Fruit fly (Drosophila melanogaster): Measurements from ENCODE around the gene Rab11.
A peak's percentile ranks its signal among the peaks of the same experiment; 100 is the strongest.

Rab11 gene

DNA sequence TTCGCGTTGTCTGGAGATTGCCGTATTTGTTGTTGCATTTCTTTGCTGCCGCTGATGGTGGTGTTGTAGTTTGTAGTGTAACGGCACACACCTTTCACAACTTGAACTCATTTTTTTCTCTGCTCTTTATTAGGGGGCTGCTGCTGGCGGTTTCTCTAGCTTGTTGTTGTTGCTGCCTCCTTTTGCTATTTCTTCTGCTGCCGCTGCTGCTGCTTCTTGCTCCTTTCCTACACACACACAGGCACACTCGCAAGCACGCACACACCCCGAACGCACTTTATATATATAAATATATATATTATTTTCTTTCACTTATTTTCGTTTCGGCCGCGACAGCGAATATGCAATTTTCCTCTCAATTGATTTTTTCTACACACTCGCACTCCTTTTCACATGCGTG is 14.0 kb upstream of the Rab11 start:
- TF ChIP-seq h (optimal IDR thresholded peaks at IDR 0.05) (no peak), insv (optimal IDR thresholded peaks at IDR 0.05) (no peak), Myc (optimal IDR thresholded peaks at IDR 0.05) (no peak), Sin3A (optimal IDR thresholded peaks at IDR 0.05) (no peak), ttk (optimal IDR thresholded peaks at IDR 0.05) (no peak), psq (optimal IDR thresholded peaks at IDR 0.05) (no peak)

DNA sequence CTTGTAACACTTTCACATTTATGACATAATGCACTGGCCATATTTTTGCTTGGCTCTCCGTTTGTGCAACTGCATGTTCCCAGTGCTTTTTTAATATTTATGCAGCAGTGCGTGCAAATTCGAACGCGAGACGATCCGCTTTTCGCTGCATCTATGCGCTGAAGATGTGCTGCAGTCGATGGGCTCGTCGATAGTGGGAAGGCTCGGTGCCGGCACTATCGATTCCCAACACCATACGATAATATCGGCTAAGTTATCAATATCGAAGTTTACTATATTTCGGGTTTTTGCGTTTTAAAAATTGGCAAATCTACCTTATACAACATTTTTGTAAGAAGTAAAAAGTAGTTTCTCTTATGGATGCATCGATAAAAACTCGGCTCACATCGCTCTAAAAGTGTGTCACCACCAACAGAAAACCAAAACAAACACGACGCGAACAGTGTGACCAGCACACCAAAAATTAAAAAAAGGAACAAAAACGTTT is 13.5 kb upstream of the Rab11 start, which contains the start of gene RhoGAP93B:
Gene RhoGAP93B (minus strand): TSS at position 197 of the 487 bp plus-strand sequence.
- TF ChIP-seq Myc (optimal IDR thresholded peaks at IDR 0.05) (no peak), psq (optimal IDR thresholded peaks at IDR 0.05) (no peak), insv (optimal IDR thresholded peaks at IDR 0.05) (no peak), ttk (optimal IDR thresholded peaks at IDR 0.05) (no peak), h (optimal IDR thresholded peaks at IDR 0.05) (no peak), Sin3A (optimal IDR thresholded peaks at IDR 0.05) (no peak)

DNA sequence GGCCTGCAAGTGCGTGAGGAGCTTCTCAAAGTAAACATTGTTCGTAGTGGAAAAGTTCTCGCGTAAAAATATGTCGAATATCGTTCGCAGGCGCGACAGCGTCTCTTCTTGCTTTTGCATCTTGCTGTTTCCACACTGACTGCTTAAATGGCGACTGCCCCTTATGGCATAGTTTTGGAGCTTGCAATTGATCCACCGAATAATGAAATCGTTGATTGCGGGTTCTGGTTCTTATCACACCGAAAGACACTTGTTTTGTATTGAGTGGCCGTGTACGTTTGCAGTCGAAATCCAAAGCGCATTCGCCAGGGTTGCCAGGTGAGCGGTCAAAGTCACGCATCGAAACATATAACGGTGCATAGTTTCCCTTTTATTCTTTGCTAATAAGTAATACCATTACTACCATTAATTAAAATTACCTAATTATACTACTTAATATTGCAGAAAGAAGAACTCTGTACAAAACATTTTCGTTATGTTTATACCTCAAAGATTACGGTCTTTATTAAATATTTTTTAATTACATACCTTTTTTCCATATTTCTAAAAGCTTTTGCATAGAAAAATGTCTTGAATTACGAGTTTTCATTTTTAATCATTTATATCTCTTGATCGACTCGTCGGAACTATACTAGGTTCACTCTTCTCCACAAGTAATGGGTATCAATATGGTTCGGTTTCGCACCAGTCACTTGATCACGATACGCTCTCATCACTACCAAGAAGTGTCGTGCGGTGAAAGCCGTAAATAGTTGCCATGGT is 9.6 kb upstream of the Rab11 start, which contains the start of the genes CG7044 and Tbc1d22:
Gene CG7044 (minus strand): TSS at position 266 of the 762 bp plus-strand sequence.
Gene Tbc1d22 (plus strand): TSS at position 747 of the 762 bp plus-strand sequence.
- TF ChIP-seq insv (optimal IDR thresholded peaks at IDR 0.05) (no peak), Sin3A (optimal IDR thresholded peaks at IDR 0.05) (peak; percentile 87)

DNA sequence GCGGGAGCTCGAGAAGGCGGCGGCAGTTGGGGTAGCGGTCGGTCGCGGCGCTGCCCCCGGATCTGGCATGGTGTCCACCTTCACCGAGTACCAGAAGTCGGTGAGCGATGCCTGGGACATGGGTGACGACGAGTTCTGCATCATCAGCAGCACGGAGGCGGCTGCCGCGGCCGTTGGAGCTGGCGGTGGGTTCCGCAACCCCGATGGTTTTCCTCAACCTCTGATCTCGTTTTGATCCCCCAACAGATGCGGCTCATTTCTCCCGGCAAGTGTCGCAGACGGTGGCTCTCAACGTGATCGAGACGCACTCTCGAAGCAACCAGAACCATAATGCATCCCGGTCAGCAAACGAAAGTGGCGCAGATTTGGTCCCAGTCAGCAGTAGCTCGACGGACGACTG is 8.7 kb upstream of the Rab11 start:
- TF ChIP-seq Sin3A (optimal IDR thresholded peaks at IDR 0.05): no peak
- TF ChIP-seq Myc (optimal IDR thresholded peaks at IDR 0.05): no peak
- no peak for TF ChIP-seq ttk (optimal IDR thresholded peaks at IDR 0.05)
- no peak for TF ChIP-seq insv (optimal IDR thresholded peaks at IDR 0.05)
- TF ChIP-seq psq (optimal IDR thresholded peaks at IDR 0.05): no peak
- TF ChIP-seq h (optimal IDR thresholded peaks at IDR 0.05): no peak

DNA sequence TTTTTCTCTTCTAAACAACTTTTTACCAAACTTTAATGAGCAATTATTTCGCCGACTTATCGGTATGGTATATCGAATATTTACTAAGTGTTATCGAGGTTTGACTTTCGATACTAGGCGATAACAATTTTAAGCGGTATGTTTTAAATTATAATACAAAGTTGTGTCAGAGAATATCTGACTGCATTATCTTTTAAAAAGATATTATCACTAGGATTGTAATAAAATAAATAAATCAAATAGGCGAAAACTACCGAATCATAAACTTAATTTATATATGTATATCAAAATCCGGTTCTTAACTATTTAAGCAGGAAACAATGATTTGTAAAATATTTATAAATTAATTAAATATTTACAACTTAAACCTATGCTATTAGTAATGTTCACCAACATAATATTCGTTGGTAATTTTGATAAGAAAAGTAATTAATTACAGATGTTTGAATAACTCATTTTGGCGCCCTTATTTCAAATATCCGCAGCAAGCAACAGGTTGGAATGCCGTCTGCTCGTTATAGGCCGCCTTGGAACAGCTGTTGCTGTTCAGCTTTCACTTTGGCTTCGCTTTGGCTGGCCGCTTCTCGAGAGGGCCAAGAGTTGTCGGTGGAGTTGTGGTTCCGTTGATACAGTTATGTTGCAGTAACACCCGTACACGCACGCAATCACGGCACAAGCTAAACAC is 3.2 kb upstream of the Rab11 start, which contains the start of the genes Sec15 and rtet:
Gene Sec15 (minus strand): TSS at position 66 of the 685 bp plus-strand sequence.
Gene rtet (plus strand): TSS at position 540 of the 685 bp plus-strand sequence.
- TF ChIP-seq h (optimal IDR thresholded peaks at IDR 0.05) (no peak), psq (optimal IDR thresholded peaks at IDR 0.05) (peak; percentile 74), insv (optimal IDR thresholded peaks at IDR 0.05) (no peak), ttk (optimal IDR thresholded peaks at IDR 0.05) (no peak), Sin3A (optimal IDR thresholded peaks at IDR 0.05) (no peak), Myc (optimal IDR thresholded peaks at IDR 0.05) (no peak)

DNA sequence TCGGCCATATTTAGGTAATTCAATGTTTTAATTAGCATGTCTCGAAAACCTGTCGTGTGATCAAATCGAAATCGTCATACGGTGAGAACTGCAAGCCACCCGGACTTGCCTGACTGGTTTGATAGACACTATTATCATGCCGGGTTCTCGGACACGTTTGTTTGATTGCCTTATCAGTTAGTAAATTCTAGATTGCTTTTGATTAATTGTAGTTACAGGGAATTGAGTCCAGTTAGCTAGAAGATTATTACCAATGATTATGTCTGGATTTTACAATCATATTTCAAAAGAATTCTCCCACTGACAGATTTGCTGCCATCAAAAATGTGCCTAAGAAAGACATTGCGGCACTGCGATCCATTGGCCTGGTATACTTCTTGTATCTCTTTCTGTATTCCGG is 1.5 kb upstream of the Rab11 start:
- TF ChIP-seq h (optimal IDR thresholded peaks at IDR 0.05): no peak
- TF ChIP-seq insv (optimal IDR thresholded peaks at IDR 0.05): no peak
- TF ChIP-seq Sin3A (optimal IDR thresholded peaks at IDR 0.05): no peak
- no peak for TF ChIP-seq ttk (optimal IDR thresholded peaks at IDR 0.05)
- no peak for TF ChIP-seq Myc (optimal IDR thresholded peaks at IDR 0.05)
- no peak for TF ChIP-seq psq (optimal IDR thresholded peaks at IDR 0.05)

DNA sequence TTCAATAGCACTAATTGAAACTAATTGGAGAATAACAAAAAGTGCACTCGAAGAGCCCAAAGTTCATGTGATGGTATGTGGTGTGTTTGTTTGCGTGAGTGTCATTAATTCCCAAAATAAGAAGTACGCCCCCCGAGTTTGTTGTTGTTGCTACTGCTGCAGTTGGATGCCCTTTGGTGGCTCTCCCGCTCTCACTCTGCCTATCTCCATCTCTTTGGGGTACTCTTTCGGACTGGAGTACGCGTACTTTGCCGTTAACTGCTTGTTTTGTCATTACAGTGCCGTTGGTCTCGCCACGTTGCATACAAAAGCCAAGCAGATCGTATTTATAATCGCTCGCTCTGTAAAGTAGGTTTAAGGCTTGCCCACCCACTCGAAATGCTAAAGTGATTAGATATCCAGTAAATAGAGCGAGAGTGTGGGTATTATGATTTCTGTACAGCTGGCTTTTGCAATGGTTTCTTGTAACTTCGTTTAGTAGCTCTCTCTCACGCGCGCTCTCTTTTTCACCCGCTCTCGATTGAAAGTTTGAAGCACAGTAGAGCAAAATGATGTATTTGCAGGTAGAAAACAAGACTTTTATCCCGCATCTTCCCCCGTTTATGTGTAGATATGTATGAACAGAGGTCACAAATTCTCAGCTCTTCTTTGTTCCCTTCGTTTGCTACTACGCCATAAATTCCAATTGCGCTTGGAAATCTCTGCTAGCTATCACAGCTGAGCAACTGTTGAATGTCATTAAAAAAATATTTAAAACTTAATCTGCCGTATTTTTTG is 944 bp downstream of the Rab11 start:
- TF ChIP-seq ttk (optimal IDR thresholded peaks at IDR 0.05) (no peak), Myc (optimal IDR thresholded peaks at IDR 0.05) (no peak), Sin3A (optimal IDR thresholded peaks at IDR 0.05) (no peak), h (optimal IDR thresholded peaks at IDR 0.05) (no peak), psq (optimal IDR thresholded peaks at IDR 0.05) (no peak), insv (optimal IDR thresholded peaks at IDR 0.05) (no peak)

DNA sequence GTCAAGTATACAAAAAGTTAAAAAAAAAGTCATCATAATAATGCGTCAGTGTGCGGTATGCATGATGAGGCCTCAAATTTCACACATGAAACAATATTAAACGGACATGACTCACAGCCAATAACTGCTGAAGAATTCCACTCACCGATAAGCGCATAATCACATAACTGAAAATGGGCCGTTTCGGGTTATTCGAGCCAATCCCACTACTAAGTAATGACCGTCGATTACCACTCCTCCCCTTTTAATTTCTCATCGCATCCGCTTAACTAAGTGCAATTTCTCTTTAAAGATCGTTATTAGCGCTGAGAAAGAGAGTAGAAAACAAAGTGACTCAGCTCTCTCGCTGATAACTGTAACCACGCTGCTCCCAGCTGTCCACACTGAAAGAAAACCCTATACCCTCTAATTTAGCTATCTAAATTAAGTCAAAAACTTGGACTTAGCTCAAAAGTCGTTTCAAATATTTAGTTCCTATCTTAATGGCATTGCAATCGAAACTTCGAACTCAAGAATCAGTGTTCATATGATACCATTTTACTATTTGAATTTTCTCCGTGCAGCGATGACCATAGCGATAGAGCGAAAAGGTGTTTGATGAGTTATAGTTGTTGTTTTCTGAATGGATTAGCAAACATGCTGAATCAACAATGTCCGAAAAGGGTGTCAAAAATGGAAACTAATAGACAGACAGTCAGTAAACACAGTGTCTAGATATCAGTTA is 1.7 kb downstream of the Rab11 start:
- TF ChIP-seq psq (optimal IDR thresholded peaks at IDR 0.05) (no peak), Myc (optimal IDR thresholded peaks at IDR 0.05) (no peak), insv (optimal IDR thresholded peaks at IDR 0.05) (no peak), ttk (optimal IDR thresholded peaks at IDR 0.05) (no peak), h (optimal IDR thresholded peaks at IDR 0.05) (no peak), Sin3A (optimal IDR thresholded peaks at IDR 0.05) (no peak)

DNA sequence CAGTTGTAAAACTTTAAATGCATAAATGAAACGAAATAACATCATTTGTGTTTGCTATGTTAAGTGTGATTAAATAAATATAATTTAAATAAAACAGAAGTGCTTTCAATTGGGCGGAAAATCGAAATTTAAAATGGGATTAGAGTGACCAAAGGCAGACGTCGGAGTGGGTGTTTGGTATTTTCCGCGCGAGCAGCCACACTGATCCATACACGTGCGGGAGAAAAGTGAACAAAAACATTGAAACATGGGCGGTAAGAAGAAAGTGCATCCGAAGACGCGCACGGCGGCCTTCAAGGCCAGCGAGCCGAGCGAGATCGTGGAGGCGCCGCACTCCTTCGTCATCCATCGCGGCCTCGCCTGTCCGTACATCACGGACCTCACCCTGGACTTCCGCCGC is 4.8 kb downstream of the Rab11 start, which contains the start of gene ppan:
Gene ppan (plus strand): TSS at position 198 of the 400 bp plus-strand sequence.
- no peak for TF ChIP-seq h (optimal IDR thresholded peaks at IDR 0.05)

DNA sequence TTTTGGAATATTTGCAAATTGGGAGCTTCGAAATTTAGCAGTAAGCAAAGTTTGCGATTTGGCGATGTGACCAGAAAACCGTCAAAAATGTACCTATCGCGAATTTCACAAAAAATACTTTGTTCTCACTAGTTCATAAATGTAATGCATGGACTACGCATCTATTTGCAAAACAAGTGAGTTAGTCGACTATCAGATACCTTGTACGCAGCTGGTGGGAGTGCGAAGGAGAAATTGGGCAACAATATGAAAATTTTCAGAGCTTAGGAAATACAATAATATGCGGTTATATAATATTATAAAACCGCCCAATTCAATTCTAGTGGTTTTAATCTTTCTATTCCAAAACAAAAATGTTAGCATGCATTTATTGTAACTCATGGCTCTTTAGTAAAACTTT is 7.6 kb downstream of the Rab11 start, which contains the start of gene Bdbt:
Gene Bdbt (minus strand): TSS at position 73 of the 400 bp plus-strand sequence.
- TF ChIP-seq Myc (optimal IDR thresholded peaks at IDR 0.05) (no peak), ttk (optimal IDR thresholded peaks at IDR 0.05) (no peak), psq (optimal IDR thresholded peaks at IDR 0.05) (no peak), h (optimal IDR thresholded peaks at IDR 0.05) (no peak), insv (optimal IDR thresholded peaks at IDR 0.05) (no peak), Sin3A (optimal IDR thresholded peaks at IDR 0.05) (no peak)

DNA sequence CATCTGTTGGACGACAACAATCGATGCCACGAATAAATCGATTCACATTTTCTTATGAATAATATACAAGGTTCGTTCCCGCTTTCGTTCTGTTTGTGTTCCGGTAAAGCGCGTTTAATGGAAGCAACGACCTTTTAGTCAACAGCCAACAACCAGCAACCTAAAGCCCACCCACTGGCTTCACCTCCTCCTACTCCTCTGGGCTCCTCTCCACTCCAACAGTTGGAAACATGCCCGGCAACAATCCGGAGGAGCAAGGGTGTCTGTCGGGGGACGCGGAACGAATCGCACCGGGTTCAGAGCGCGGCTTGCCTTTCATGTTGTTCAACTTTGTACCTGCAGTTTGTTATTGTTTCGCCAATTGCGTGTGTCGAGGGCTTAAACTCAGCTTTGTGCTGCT is 13.0 kb downstream of the Rab11 start:
- TF ChIP-seq insv (optimal IDR thresholded peaks at IDR 0.05): no peak

All from Kc167 (cell line).